Worm (Caenorhabditis elegans) whole organism, late embryonic: Measurements from ENCODE around the gene nrde-4.

ENCODE experiments used
- hlh-13 ChIP-seq: fragments of 200-800 bp; sonication (Bioruptor generic); optimal IDR thresholded peaks from 2 replicates; lab custom pipeline; 2018; ENCODE audit warnings: mild to moderate bottlenecking, missing genetic modification characterization, missing compliant biosample characterization
- zip-5 ChIP-seq: sonication (generic microtip); optimal IDR thresholded peaks from 2 replicates; lab custom pipeline; 2016; ENCODE audit warnings: missing genetic modification characterization, missing compliant biosample characterization

- TF ChIP-seq zip-5 (no peak), hlh-13 (GFP tag; lab: Kevin White, UChicago) (no peak)
These were observed 41.5 kb downstream of the nrde-4 start for ce11 chrIV:7612523-7612922.
